Fruit fly (Drosophila melanogaster): ENCODE data around the gene tx.

Gene tx

dm6 chr3R:26440455-26441196 is at the start of gene tx:
TSS of gene tx (plus strand) at chr3R:26440778.
- TF ChIP-seq dl (GFP tag; optimal IDR thresholded peaks at IDR 0.05; ENCODE audit: insufficient read depth in 1 of 2, partially characterized antibody in 2 of 2), result peak in 1 of 2 experiments; percentile 45
- no peak for TF ChIP-seq lola (GFP tag; optimal IDR thresholded peaks at IDR 0.05)
- no peak for TF ChIP-seq pan (optimal IDR thresholded peaks at IDR 0.05)
- no peak for TF ChIP-seq Hr83 (GFP tag; optimal IDR thresholded peaks at IDR 0.05; ENCODE audit: poor library complexity, severe bottlenecking)
- TF ChIP-seq Vsx2 (GFP tag; optimal IDR thresholded peaks at IDR 0.05; ENCODE audit: partially characterized antibody), result peak; percentile 72
- TF ChIP-seq brk (GFP tag; optimal IDR thresholded peaks at IDR 0.05), result peak; percentile 9
- peak; percentile 82 for TF ChIP-seq Dif (GFP tag; optimal IDR thresholded peaks at IDR 0.05; ENCODE audit: partially characterized antibody)

dm6 chr3R:26403556-26403955 is 37.0 kb upstream of the tx start, which contains the start of gene ppk15:
TSS of gene ppk15 (minus strand) at chr3R:26403656.
- TF ChIP-seq HLH106 (tag; optimal IDR thresholded peaks at IDR 0.05), result no peak
- TF ChIP-seq Hr78 (GFP tag; optimal IDR thresholded peaks at IDR 0.05), result no peak
- no peak for TF ChIP-seq foxo (GFP tag; optimal IDR thresholded peaks at IDR 0.05)
- no peak for TF ChIP-seq Sp1 (GFP tag; optimal IDR thresholded peaks at IDR 0.05)
- no peak for TF ChIP-seq CG9705 (GFP tag; optimal IDR thresholded peaks at IDR 0.05)
- no peak for TF ChIP-seq sage (GFP tag; optimal IDR thresholded peaks at IDR 0.05)
- TF ChIP-seq Rel (GFP tag; optimal IDR thresholded peaks at IDR 0.05), result no peak
- TF ChIP-seq Rel (tag; optimal IDR thresholded peaks at IDR 0.05), result no peak
- no peak for TF ChIP-seq tai (GFP tag; optimal IDR thresholded peaks at IDR 0.05)
- TF ChIP-seq rgr (GFP tag; optimal IDR thresholded peaks at IDR 0.05), result no peak
- no peak for TF ChIP-seq Dfd (GFP tag; optimal IDR thresholded peaks at IDR 0.05)
- no peak for TF ChIP-seq br (GFP tag; optimal IDR thresholded peaks at IDR 0.05)
- TF ChIP-seq Hnf4 (GFP tag; optimal IDR thresholded peaks at IDR 0.05), result no peak

DNA sequence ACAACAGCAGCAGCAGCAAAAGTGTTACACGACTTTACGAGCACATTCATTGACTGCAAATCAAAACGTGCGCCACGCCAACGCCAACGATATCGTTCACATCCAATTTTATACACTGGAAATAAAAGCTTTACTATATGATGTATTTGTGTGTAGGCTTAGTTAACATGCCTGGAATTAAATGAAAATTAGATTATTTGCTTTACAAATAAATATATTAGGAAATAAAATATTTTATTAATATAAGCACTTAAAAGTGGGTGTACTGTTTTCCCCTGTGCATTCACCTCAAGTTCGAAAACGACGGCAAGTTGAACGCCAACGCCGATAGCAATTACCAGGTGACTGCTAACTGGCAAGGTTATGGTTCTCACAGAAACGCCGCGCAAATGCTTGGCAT is 30.8 kb upstream of the tx start:
- TF ChIP-seq jim (GFP tag; optimal IDR thresholded peaks at IDR 0.05) (no peak), dmrt93B (GFP tag; optimal IDR thresholded peaks at IDR 0.05) (no peak), br (GFP tag; optimal IDR thresholded peaks at IDR 0.05) (no peak), Vsx2 (GFP tag; optimal IDR thresholded peaks at IDR 0.05; ENCODE audit: partially characterized antibody) (no peak), ey (GFP tag; optimal IDR thresholded peaks at IDR 0.05) (no peak), h (GFP tag; optimal IDR thresholded peaks at IDR 0.05) (no peak), Myc (optimal IDR thresholded peaks at IDR 0.05) (no peak), Abd-B (GFP tag; optimal IDR thresholded peaks at IDR 0.05) (no peak), CG32264 (GFP tag; optimal IDR thresholded peaks at IDR 0.05) (no peak), Mio (GFP tag; optimal IDR thresholded peaks at IDR 0.05) (no peak)

- TF ChIP-seq Jra (GFP tag; optimal IDR thresholded peaks at IDR 0.05) (no peak), dsf (GFP tag; optimal IDR thresholded peaks at IDR 0.05; ENCODE audit: borderline replicate concordance) (no peak), Mio (GFP tag; optimal IDR thresholded peaks at IDR 0.05) (no peak), CG9705 (GFP tag; optimal IDR thresholded peaks at IDR 0.05) (no peak), h (GFP tag; optimal IDR thresholded peaks at IDR 0.05) (no peak), Abd-B (GFP tag; optimal IDR thresholded peaks at IDR 0.05) (no peak), rgr (GFP tag; optimal IDR thresholded peaks at IDR 0.05) (no peak), psq (GFP tag; optimal IDR thresholded peaks at IDR 0.05) (no peak), lola (GFP tag; optimal IDR thresholded peaks at IDR 0.05) (no peak), Hr78 (GFP tag; optimal IDR thresholded peaks at IDR 0.05) (no peak)
These were observed 26.8 kb upstream of the tx start, which contains the start of gene Ald2 for dm6 chr3R:26413788-26414187. TSS of gene Ald2 (plus strand) at chr3R:26414088.

DNA sequence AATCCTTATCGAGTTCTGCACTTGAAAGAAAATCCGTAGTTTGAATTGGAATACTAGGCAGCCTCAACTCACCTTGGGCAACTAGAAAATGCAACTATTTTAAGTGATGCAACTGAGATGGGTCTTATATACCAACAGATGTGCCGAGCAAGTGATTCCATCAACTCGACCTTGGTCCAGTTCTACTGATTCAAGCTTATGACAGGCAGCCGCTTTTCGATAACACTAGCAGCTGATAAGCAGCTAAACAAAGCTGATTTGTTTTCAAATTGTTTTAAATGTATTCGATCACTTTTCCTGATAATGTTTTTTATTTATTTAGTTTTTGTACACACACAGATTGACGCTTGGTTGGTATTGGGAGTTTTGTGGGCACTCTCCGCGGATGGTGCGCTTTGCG is 15.6 kb upstream of the tx start, which contains the start of gene CG6503:
CG6503 (minus strand) TSS at position 101 of the 400 bp plus-strand sequence.
- no peak for TF ChIP-seq tai (GFP tag; optimal IDR thresholded peaks at IDR 0.05)
- no peak for TF ChIP-seq rgr (GFP tag; optimal IDR thresholded peaks at IDR 0.05)
- no peak for TF ChIP-seq Myc (optimal IDR thresholded peaks at IDR 0.05)
- TF ChIP-seq h (GFP tag; optimal IDR thresholded peaks at IDR 0.05), result no peak
- TF ChIP-seq Sp1 (GFP tag; optimal IDR thresholded peaks at IDR 0.05), result no peak
- TF ChIP-seq GATAd (GFP tag; optimal IDR thresholded peaks at IDR 0.05), result no peak
- no peak for TF ChIP-seq CrebA (GFP tag; optimal IDR thresholded peaks at IDR 0.05; ENCODE audit: borderline replicate concordance)
- TF ChIP-seq Vsx2 (GFP tag; optimal IDR thresholded peaks at IDR 0.05; ENCODE audit: partially characterized antibody), result no peak
- no peak for TF ChIP-seq psq (GFP tag; optimal IDR thresholded peaks at IDR 0.05)
- no peak for TF ChIP-seq Abd-B (GFP tag; optimal IDR thresholded peaks at IDR 0.05)
- TF ChIP-seq HLH106 (tag; optimal IDR thresholded peaks at IDR 0.05), result no peak
- no peak for TF ChIP-seq fru (GFP tag; optimal IDR thresholded peaks at IDR 0.05)
- no peak for TF ChIP-seq pan (optimal IDR thresholded peaks at IDR 0.05)
- TF ChIP-seq Mio (GFP tag; optimal IDR thresholded peaks at IDR 0.05), result no peak
- TF ChIP-seq dl (GFP tag; optimal IDR thresholded peaks at IDR 0.05; ENCODE audit: insufficient read depth in 1 of 2, partially characterized antibody in 2 of 2), result no peak

Data from whole organism, wandering third instar larva.